Worm (Caenorhabditis elegans) whole organism, L2 larva: ENCODE results near the gene D2045.9.

Experiments used
- R02D3.7 ChIP-seq: fragments of 150-350 bp; optimal IDR thresholded peaks from 2 replicates; lab custom pipeline; 2014; ENCODE audit warnings: missing biosample characterization, missing genetic modification characterization
- ceh-82 ChIP-seq: fragments of 150-350 bp; optimal IDR thresholded peaks from 2 replicates; lab custom pipeline; 2014; ENCODE audit warnings: missing biosample characterization, missing genetic modification characterization
- lsy-2 ChIP-seq, 2 experiments: fragments of 150-350 bp in 1 of 2; sonication (generic microtip) in 1 of 2; optimal IDR thresholded peaks; 2 replicates each; lab custom pipeline; 2014 to 2017; ENCODE audit warnings: missing biosample characterization in 2 of 2, missing genetic modification characterization in 2 of 2
- nhr-10 ChIP-seq: sonication (generic microtip); optimal IDR thresholded peaks from 2 replicates; lab custom pipeline; 2017; ENCODE audit warnings: missing biosample characterization, missing genetic modification characterization
- nhr-12 ChIP-seq: fragments of 150-350 bp; optimal IDR thresholded peaks from 2 replicates; lab custom pipeline; 2014; ENCODE audit warnings: missing biosample characterization, missing genetic modification characterization
- nhr-237 ChIP-seq: fragments of 150-350 bp; optimal IDR thresholded peaks from 2 replicates; lab custom pipeline; 2014; ENCODE audit warnings: missing biosample characterization, missing genetic modification characterization
- nhr-25 ChIP-seq: fragments of 150-350 bp; sonication (generic microtip); optimal IDR thresholded peaks from 3 replicates; lab custom pipeline; 2014; ENCODE audit warnings: missing biosample characterization, missing genetic modification characterization
- skn-1 ChIP-seq: sonication (generic microtip); optimal IDR thresholded peaks from 2 replicates; lab custom pipeline; 2017; ENCODE audit warnings: missing biosample characterization, missing genetic modification characterization
- sma-9 ChIP-seq, 2 experiments: fragments of 150-350 bp in 1 of 2; sonication (generic microtip) in 1 of 2; optimal IDR thresholded peaks; 2 replicates each; lab custom pipeline; 2014 to 2016; ENCODE audit warnings: missing genetic modification characterization in 2 of 2, mild to moderate bottlenecking in 1 of 2, missing biosample characterization in 1 of 2, missing compliant biosample characterization in 1 of 2, missing genetic modification reagents in 1 of 2, moderate library complexity in 1 of 2
- unc-62 ChIP-seq: fragments of 150-350 bp; optimal IDR thresholded peaks from 2 replicates; lab custom pipeline; 2014; ENCODE audit warnings: missing biosample characterization, missing genetic modification reagents, missing genetic modification characterization

DNA sequence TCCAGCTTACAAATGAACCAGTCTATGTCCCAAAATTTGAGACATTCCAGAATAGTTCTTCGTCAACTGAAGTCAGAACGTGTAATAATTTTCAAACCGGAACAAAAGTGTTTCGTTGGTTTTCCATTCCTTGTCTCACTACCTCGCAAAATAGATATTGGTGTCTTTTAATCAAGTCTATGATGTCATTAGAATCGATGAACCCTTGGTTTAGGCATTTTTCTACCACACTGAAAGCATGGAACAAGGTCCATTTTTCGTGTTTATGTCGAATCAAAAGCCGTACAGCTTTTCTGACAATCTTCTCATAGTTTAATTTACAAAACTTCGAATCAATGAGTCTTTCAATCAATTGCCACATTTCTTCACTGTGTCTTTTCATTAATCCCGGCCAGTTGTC lies 28.3 kb upstream of the D2045.9 start, which contains the start of gene H04D03.7:
- no peak for TF ChIP-seq nhr-237 (tag; lab: Kevin White, UChicago)
- TF ChIP-seq skn-1 (tag; lab: Kevin White, UChicago), result no peak
- no peak for TF ChIP-seq nhr-12 (tag; lab: Kevin White, UChicago)
- TF ChIP-seq unc-62, result no peak
- no peak for TF ChIP-seq R02D3.7 (tag; lab: Kevin White, UChicago)
- TF ChIP-seq nhr-10, result no peak
- TF ChIP-seq sma-9 (GFP tag; optimal IDR thresholded peaks at IDR 0.05; lab: Kevin White, UChicago), result no peak
- no peak for TF ChIP-seq sma-9 (tag; optimal IDR thresholded peaks at IDR 0.05; lab: Kevin White, UChicago)
- TF ChIP-seq ceh-82, result no peak
- TF ChIP-seq lsy-2 (tag; optimal IDR thresholded peaks at IDR 0.05; lab: Kevin White, UChicago), result no peak
- no peak for TF ChIP-seq nhr-25 (tag; lab: Kevin White, UChicago)
